Worm (Caenorhabditis elegans): Measurements from ENCODE around the gene F54E2.9.

ce11 chrV:2848290-2848937, 34.6 kb upstream of the F54E2.9 start, which contains the start of gene srj-49:
- TF ChIP-seq egrh-3 (GFP tag; IDR thresholded peaks at IDR 0.05) (no peak), nfyb-1 (GFP tag; IDR thresholded peaks at IDR 0.05) (no peak), mxl-1 (tag; optimal IDR thresholded peaks at IDR 0.05) (no peak)
